Worm (Caenorhabditis elegans) whole organism, L4 larva: ENCODE data around the gene C44B12.3.

Source experiments
- D1046.2 ChIP-seq: fragments of 200-800 bp; sonication (Bioruptor generic); IDR thresholded peaks from 2 replicates; pipeline ENCODE4 v1.3.6; 2022; ENCODE audit warnings: missing genetic modification characterization, missing compliant biosample characterization
- F26F4.8 ChIP-seq: fragments of 200-800 bp; sonication (Bioruptor generic); conservative IDR thresholded peaks from 2 replicates; pipeline ENCODE4 v1.3.6; 2022; ENCODE audit warnings: missing genetic modification characterization, missing compliant biosample characterization
- F44E2.7 ChIP-seq: fragments of 200-800 bp; sonication (Bioruptor generic); IDR thresholded peaks from 2 replicates; pipeline ENCODE4 v2.1.2; 2022; ENCODE audit warnings: missing genetic modification characterization, missing compliant biosample characterization
- R02D3.7 ChIP-seq: fragments of 150-350 bp; sonication (generic microtip); optimal IDR thresholded peaks from 3 replicates; lab custom pipeline; 2014; ENCODE audit warnings: missing biosample characterization, missing genetic modification characterization
- T26A8.4 ChIP-seq: fragments of 200-800 bp; sonication (Bioruptor generic); IDR thresholded peaks from 2 replicates; pipeline ENCODE4 v1.3.6; 2022; ENCODE audit warnings: missing genetic modification characterization, missing compliant biosample characterization
- Y105C5A.15 ChIP-seq: fragments of 200-800 bp; sonication (Bioruptor generic); IDR thresholded peaks from 2 replicates; pipeline ENCODE4 v1.3.6; 2022; ENCODE audit warnings: missing genetic modification characterization, missing compliant biosample characterization
- Y75B8A.6 ChIP-seq: fragments of 200-800 bp; sonication (Bioruptor generic); IDR thresholded peaks from 2 replicates; pipeline ENCODE4 v1.3.6; 2022; ENCODE audit warnings: missing genetic modification reagents, missing genetic modification characterization, missing compliant biosample characterization
- ZK337.2 ChIP-seq: fragments of 200-800 bp; sonication (Bioruptor generic); IDR thresholded peaks from 2 replicates; pipeline ENCODE4 v1.3.6; 2022; ENCODE audit warnings: missing genetic modification reagents, missing genetic modification characterization, missing compliant biosample characterization
- aha-1 ChIP-seq: fragments of 150-350 bp; peaks from one replicate; lab custom pipeline; 2014; ENCODE audit warnings: missing biosample characterization, missing genetic modification characterization
- dmd-6 ChIP-seq: fragments of 200-800 bp; sonication (Bioruptor generic); IDR thresholded peaks from 2 replicates; pipeline ENCODE4 v1.3.6; 2022; ENCODE audit warnings: missing genetic modification reagents, missing genetic modification characterization, missing compliant biosample characterization
- egl-27 ChIP-seq: sonication (generic microtip); optimal IDR thresholded peaks from 3 replicates; lab custom pipeline; 2017; ENCODE audit warnings: missing biosample characterization, missing genetic modification reagents, missing genetic modification characterization
- egl-43 ChIP-seq: fragments of 200-800 bp; sonication (Bioruptor generic); IDR thresholded peaks from 2 replicates; pipeline ENCODE4 v1.3.6; 2022; ENCODE audit warnings: missing genetic modification reagents, missing genetic modification characterization, missing compliant biosample characterization
- fkh-10 ChIP-seq: fragments of 150-350 bp; optimal IDR thresholded peaks from 2 replicates; lab custom pipeline; 2014; ENCODE audit warnings: missing biosample characterization, missing genetic modification reagents, missing genetic modification characterization
- hlh-11 ChIP-seq: fragments of 200-800 bp; sonication (Bioruptor generic); optimal IDR thresholded peaks from 2 replicates; lab custom pipeline; 2018; ENCODE audit warnings: mild to moderate bottlenecking, missing genetic modification characterization, missing compliant biosample characterization
- lim-7 ChIP-seq: fragments of 200-800 bp; sonication (Bioruptor generic); IDR thresholded peaks from 2 replicates; pipeline ENCODE4 v1.3.6; 2022; ENCODE audit warnings: missing genetic modification characterization, missing compliant biosample characterization
- lin-13 ChIP-seq: fragments of 150-350 bp; optimal IDR thresholded peaks from 2 replicates; lab custom pipeline; 2014; ENCODE audit warnings: missing biosample characterization, missing genetic modification reagents, missing genetic modification characterization
- lin-29 ChIP-seq: fragments of 200-800 bp; sonication (Bioruptor generic); IDR thresholded peaks from 2 replicates; pipeline ENCODE4 v1.3.6; 2022; ENCODE audit warnings: missing genetic modification reagents, missing genetic modification characterization, missing compliant biosample characterization
- lin-39 ChIP-seq: fragments of 150-350 bp; optimal IDR thresholded peaks from 2 replicates; lab custom pipeline; 2014; ENCODE audit warnings: missing biosample characterization, missing genetic modification reagents, missing genetic modification characterization
- lir-3 ChIP-seq: sonication (generic microtip); optimal IDR thresholded peaks from 2 replicates; lab custom pipeline; 2016; ENCODE audit warnings: mild to moderate bottlenecking, missing genetic modification characterization, missing compliant biosample characterization
- madf-5 ChIP-seq, 2 experiments: fragments of 200-800 bp; sonication (Bioruptor generic); IDR thresholded peaks; 2 replicates each; pipeline ENCODE4 v1.3.6; 2022; ENCODE audit warnings: missing compliant biosample characterization in 2 of 2, missing genetic modification characterization in 2 of 2
- mdl-1 ChIP-seq, 2 experiments: fragments of 150-350 bp in 1 of 2; sonication (generic microtip) in 1 of 2; optimal IDR thresholded peaks; 2 replicates each; lab custom pipeline; 2014 to 2017; ENCODE audit warnings: missing biosample characterization in 2 of 2, missing genetic modification characterization in 2 of 2
- mdt-29 ChIP-seq: fragments of 200-800 bp; sonication (Bioruptor generic); IDR thresholded peaks from 2 replicates; pipeline ENCODE4 v1.3.6; 2022; ENCODE audit warnings: missing genetic modification reagents, missing genetic modification characterization, missing compliant biosample characterization
- mes-2 ChIP-seq: sonication (generic microtip); optimal IDR thresholded peaks from 2 replicates; lab custom pipeline; 2016; ENCODE audit warnings: missing genotype, mild to moderate bottlenecking, missing genetic modification characterization, missing compliant biosample characterization; ENCODE audit not compliant: poor library complexity, severe bottlenecking
- mxl-2 ChIP-seq: fragments of 200-800 bp; sonication (Bioruptor generic); conservative IDR thresholded peaks from 2 replicates; pipeline ENCODE4 v1.3.6; 2022; ENCODE audit warnings: missing genetic modification reagents, missing genetic modification characterization, missing compliant biosample characterization
- nhr-102 ChIP-seq: sonication (generic microtip); optimal IDR thresholded peaks from 2 replicates; lab custom pipeline; 2016; ENCODE audit warnings: mild to moderate bottlenecking, missing genetic modification characterization, moderate library complexity, missing compliant biosample characterization
- nhr-11 ChIP-seq: fragments of 150-350 bp; optimal IDR thresholded peaks from 2 replicates; lab custom pipeline; 2014; ENCODE audit warnings: missing biosample characterization, missing genetic modification characterization
- nhr-111 ChIP-seq: fragments of 200-800 bp; sonication (Bioruptor generic); optimal IDR thresholded peaks from 2 replicates; lab custom pipeline; 2018; ENCODE audit warnings: mild to moderate bottlenecking, missing genetic modification characterization, missing compliant biosample characterization
- nhr-25 ChIP-seq: sonication (generic microtip); optimal IDR thresholded peaks from 2 replicates; lab custom pipeline; 2017; ENCODE audit warnings: missing genetic modification characterization, mild to moderate bottlenecking, missing compliant biosample characterization, antibody characterized with exemption, moderate library complexity, borderline replicate concordance; ENCODE audit not compliant: insufficient read depth
- nhr-41 ChIP-seq: fragments of 200-800 bp; sonication (Bioruptor generic); IDR thresholded peaks from 2 replicates; pipeline ENCODE4 v1.3.6; 2022; ENCODE audit warnings: missing genetic modification reagents, missing genetic modification characterization, missing compliant biosample characterization
- pha-4 ChIP-seq, 2 experiments: fragments of 150-350 bp in 1 of 2; fragments of 200-800 bp in 1 of 2; sonication (Bioruptor generic) in 1 of 2; IDR thresholded peaks in 1 of 2; optimal IDR thresholded peaks in 1 of 2; 2 replicates each; pipeline versions ENCODE4 v1.3.6 to Lab custom; 2014 to 2022; ENCODE audit warnings: missing genetic modification characterization in 2 of 2, missing genetic modification reagents in 2 of 2, missing biosample characterization in 1 of 2, missing compliant biosample characterization in 1 of 2
- php-3 ChIP-seq: fragments of 200-800 bp; sonication (Bioruptor generic); IDR thresholded peaks from 2 replicates; pipeline ENCODE4 v1.3.6; 2022; ENCODE audit warnings: missing genetic modification reagents, missing genetic modification characterization, missing compliant biosample characterization
- saeg-2 ChIP-seq: fragments of 200-800 bp; sonication (Bioruptor generic); IDR thresholded peaks from 2 replicates; pipeline ENCODE4 v1.3.6; 2022; ENCODE audit warnings: missing genetic modification reagents, missing genetic modification characterization, missing compliant biosample characterization
- set-16 ChIP-seq: fragments of 200-800 bp; sonication (Bioruptor generic); IDR thresholded peaks from 2 replicates; pipeline ENCODE4 v1.3.6; 2022; ENCODE audit warnings: missing genetic modification reagents, missing genetic modification characterization, missing compliant biosample characterization
- spr-1 ChIP-seq: sonication (generic microtip); optimal IDR thresholded peaks from 2 replicates; lab custom pipeline; 2016; ENCODE audit warnings: mild to moderate bottlenecking, missing genetic modification characterization, missing compliant biosample characterization
- tra-1 ChIP-seq: fragments of 200-800 bp; sonication (Bioruptor generic); IDR thresholded peaks from 2 replicates; pipeline ENCODE4 v1.3.6; 2022; ENCODE audit warnings: missing genetic modification reagents, missing genetic modification characterization, missing compliant biosample characterization
- unc-39 ChIP-seq: sonication (generic microtip); optimal IDR thresholded peaks from 2 replicates; lab custom pipeline; 2017; ENCODE audit warnings: missing biosample characterization, missing genetic modification characterization
- unc-62 ChIP-seq, 3 experiments: fragments of 150-350 bp in 1 of 3; sonication (generic microtip); optimal IDR thresholded peaks in 2 of 3; peaks in 1 of 3; 1 replicate in 1 of 3; 2 replicates in 2 of 3; lab custom pipeline; 2014 to 2017; ENCODE audit warnings: missing biosample characterization in 3 of 3, missing genetic modification characterization in 3 of 3, missing genetic modification reagents in 3 of 3, missing genotype in 1 of 3

C44B12.3 gene

ce11 chrIV:1118566-1118965 is 14.0 kb downstream of the C44B12.3 start, which contains the start of gene srx-13:
TSS of gene srx-13 (minus strand) at chrIV:1118666.
- no peak for TF ChIP-seq T26A8.4 (GFP tag; lab: Robert Waterston, UW)

ce11 chrIV:1120865-1121264 is 16.3 kb downstream of the C44B12.3 start:
- TF ChIP-seq F26F4.8 (GFP tag; lab: Robert Waterston, UW) (0 out of 2 replicates have a peak, but pooled peaks have one; percentile 49), D1046.2 (GFP tag; lab: Robert Waterston, UW) (peak; percentile 85; the same call in 1 of the 2 replicates), mxl-2 (GFP tag; lab: Robert Waterston, UW) (no peak), egl-43 (0 out of 2 replicates have a peak, but pooled peaks have one; percentile 22), Y105C5A.15 (GFP tag; lab: Robert Waterston, UW) (no peak), set-16 (GFP tag; lab: Robert Waterston, UW) (peak; percentile 61)
- TF ChIP-seq, all 104 proteins: peak for 4

ce11 chrIV:1121511-1121910 is 16.9 kb downstream of the C44B12.3 start:
- peak; percentile 91 for TF ChIP-seq set-16 (GFP tag; lab: Robert Waterston, UW)
- TF ChIP-seq egl-43, result 0 out of 2 replicates have a peak, but pooled peaks have one; percentile 37
- no peak for TF ChIP-seq R02D3.7
- TF ChIP-seq, all 104 proteins: peak for 2

DNA sequence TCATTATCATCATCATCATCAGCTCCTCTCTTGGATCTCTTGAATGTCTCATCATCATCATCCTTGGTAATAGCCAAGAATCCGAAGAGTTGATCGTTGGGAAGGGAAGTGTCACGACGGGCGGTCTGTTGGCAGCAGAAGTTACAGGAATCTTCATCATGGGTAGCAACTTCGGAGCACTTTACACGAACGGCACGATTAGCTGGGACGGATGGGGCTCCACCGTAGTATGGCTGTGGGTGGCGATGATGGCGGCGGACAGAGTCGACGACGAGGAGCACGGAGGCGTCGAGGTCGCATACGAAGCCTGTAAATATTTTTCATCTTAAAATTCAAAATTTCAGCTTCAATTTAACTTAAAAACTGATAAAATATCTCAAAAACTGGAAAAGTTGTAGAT is 18.8 kb downstream of the C44B12.3 start:
- peak; percentile 37; the same call in 1 of the 2 replicates for TF ChIP-seq set-16 (GFP tag; lab: Robert Waterston, UW)
- no peak for TF ChIP-seq lin-39 (tag; lab: Kevin White, UChicago)

- no peak for TF ChIP-seq nhr-111 (GFP tag; lab: Kevin White, UChicago)
- TF ChIP-seq unc-39 (tag; lab: Kevin White, UChicago), result no peak
- no peak for TF ChIP-seq Y75B8A.6
- no peak for TF ChIP-seq spr-1
- no peak for TF ChIP-seq lim-7
- no peak for TF ChIP-seq lir-3 (tag; lab: Kevin White, UChicago)
- no peak for TF ChIP-seq dmd-6 (GFP tag; lab: Robert Waterston, UW)
- TF ChIP-seq lin-29 (GFP tag; lab: Robert Waterston, UW), result no peak
- no peak for TF ChIP-seq nhr-11 (tag; lab: Kevin White, UChicago)
- TF ChIP-seq, all 104 proteins: peak for 0
Measured at ce11 chrIV:1124741-1125140, 20.2 kb downstream of the C44B12.3 start, which contains the start of gene perm-4. TSS of gene perm-4 (minus strand) at chrIV:1125107.

- TF ChIP-seq pha-4 (GFP tag; IDR thresholded peaks at IDR 0.05; lab: Robert Waterston, UW), result no peak
- no peak for TF ChIP-seq pha-4 (tag; optimal IDR thresholded peaks at IDR 0.05; lab: Kevin White, UChicago)
- no peak for TF ChIP-seq fkh-10
Measured at ce11 chrIV:1126490-1126889, 21.9 kb downstream of the C44B12.3 start, which contains the start of gene perm-2. TSS of gene perm-2 (plus strand) at chrIV:1126790.

ce11 chrIV:1127852-1128251 is 23.3 kb downstream of the C44B12.3 start:
- no peak for TF ChIP-seq spr-1
- TF ChIP-seq set-16 (GFP tag; lab: Robert Waterston, UW), result peak; percentile 56; the same call in 1 of the 2 replicates
- TF ChIP-seq mdt-29 (GFP tag; lab: Robert Waterston, UW), result no peak
- TF ChIP-seq tra-1, result no peak
- TF ChIP-seq nhr-41, result no peak
- TF ChIP-seq saeg-2 (GFP tag; lab: Robert Waterston, UW), result no peak
- no peak for TF ChIP-seq hlh-11
- no peak for TF ChIP-seq egl-27 (tag; lab: Kevin White, UChicago)
- 0 out of 2 replicates have a peak, but pooled peaks have one; percentile 9 for TF ChIP-seq php-3 (GFP tag; lab: Robert Waterston, UW)
- no peak for TF ChIP-seq madf-5 (GFP tag; IDR thresholded peaks at IDR 0.05; lab: Robert Waterston, UW)
- no peak for TF ChIP-seq mdl-1 (tag; optimal IDR thresholded peaks at IDR 0.05; lab: Kevin White, UChicago)
- TF ChIP-seq lin-13 (GFP tag; lab: Kevin White, UChicago), result no peak
- TF ChIP-seq nhr-102 (tag; lab: Kevin White, UChicago), result no peak
- no peak for TF ChIP-seq mes-2
- TF ChIP-seq unc-62 (GFP tag; optimal IDR thresholded peaks at IDR 0.05 in 1 of 2; lab: Kevin White, UChicago), result peak in 1 of 2 experiments; percentile 4
- no peak for TF ChIP-seq unc-62 (tag; optimal IDR thresholded peaks at IDR 0.05; lab: Kevin White, UChicago)
- TF ChIP-seq F44E2.7 (GFP tag; lab: Robert Waterston, UW), result 0 out of 2 replicates have a peak, but pooled peaks have one; percentile 12
- TF ChIP-seq ZK337.2 (GFP tag; lab: Robert Waterston, UW), result no peak
- TF ChIP-seq nhr-11 (tag; lab: Kevin White, UChicago), result no peak
- no peak for TF ChIP-seq aha-1
- no peak for TF ChIP-seq nhr-25 (tag; lab: Kevin White, UChicago)
